Worm (Caenorhabditis elegans): Measurements from ENCODE around the gene F20C5.6.

DNA sequence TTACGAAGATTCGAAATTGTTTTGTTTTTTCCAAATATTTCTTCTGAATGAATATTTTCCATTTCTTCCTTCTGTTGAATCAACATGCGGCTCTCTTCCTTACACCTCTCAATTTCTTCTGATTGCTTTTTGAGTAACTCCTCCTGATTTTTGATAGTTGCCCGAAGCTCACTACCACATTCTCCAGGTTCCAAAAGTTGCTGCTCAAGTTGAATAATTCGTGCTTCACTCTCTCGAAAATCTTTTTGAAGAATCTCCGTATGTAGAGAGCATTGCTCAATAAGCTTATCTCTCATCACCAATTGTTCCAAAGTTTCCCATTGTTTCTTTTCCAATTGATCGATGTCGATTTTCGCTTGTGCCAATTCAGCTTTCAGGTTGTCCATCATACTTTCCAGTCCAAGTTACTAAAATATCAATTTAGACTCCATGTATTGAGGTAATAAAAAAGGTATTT is at the start of gene F20C5.6:
- no peak for TF ChIP-seq T23F11.4 (GFP tag; optimal IDR thresholded peaks at IDR 0.05)
- no peak for TF ChIP-seq unc-86 (tag; optimal IDR thresholded peaks at IDR 0.05)
- no peak for TF ChIP-seq sox-4 (tag; optimal IDR thresholded peaks at IDR 0.05)
- TF ChIP-seq ceh-34 (tag; optimal IDR thresholded peaks at IDR 0.05): no peak
- TF ChIP-seq ceh-18 (tag; optimal IDR thresholded peaks at IDR 0.05): no peak
- TF ChIP-seq fkh-10 (GFP tag; optimal IDR thresholded peaks at IDR 0.05): no peak
- no peak for TF ChIP-seq lin-11 (tag; optimal IDR thresholded peaks at IDR 0.05)
- no peak for TF ChIP-seq syd-9 (tag; optimal IDR thresholded peaks at IDR 0.05)
- TF ChIP-seq dmd-4 (tag; optimal IDR thresholded peaks at IDR 0.05; ENCODE audit: borderline replicate concordance): no peak
- TF ChIP-seq hlh-6 (tag; optimal IDR thresholded peaks at IDR 0.05): no peak
- TF ChIP-seq pax-1 (tag; optimal IDR thresholded peaks at IDR 0.05): no peak
- no peak for TF ChIP-seq ceh-22 (tag; optimal IDR thresholded peaks at IDR 0.05)
- TF ChIP-seq pha-4 (tag; optimal IDR thresholded peaks at IDR 0.05): no peak

All from whole organism, late embryonic.